Fruit fly (Drosophila melanogaster) whole organism, embryonic: ENCODE results near the gene CG46523.

Experiments
- ATbp ChIP-seq: fragments of 200-800 bp; sonication (Bioruptor generic); optimal IDR thresholded peaks from 2 replicates; lab custom pipeline; 2017; ENCODE audit warnings: missing biosample characterization, mild to moderate bottlenecking, missing genetic modification characterization, missing genetic modification reagents
- Antp ChIP-seq: fragments of 200-800 bp; sonication (Bioruptor generic); optimal IDR thresholded peaks from 3 replicates; lab custom pipeline; 2016; ENCODE audit warnings: missing biosample characterization, missing genetic modification characterization
- Atf-2 ChIP-seq: fragments of 200-800 bp; sonication (Bioruptor generic); optimal IDR thresholded peaks from 2 replicates; lab custom pipeline; 2016; ENCODE audit warnings: missing biosample characterization, missing genetic modification characterization
- CG10274 ChIP-seq: fragments of 200-800 bp; sonication (Bioruptor generic); optimal IDR thresholded peaks from 3 replicates; lab custom pipeline; 2017; ENCODE audit warnings: missing biosample characterization, mild to moderate bottlenecking, missing genetic modification characterization
- CG10462 ChIP-seq: fragments of 200-800 bp; sonication (Bioruptor generic); optimal IDR thresholded peaks from 2 replicates; lab custom pipeline; 2016; ENCODE audit warnings: missing biosample characterization, missing genetic modification characterization
- CG10543 ChIP-seq: fragments of 200-800 bp; sonication (Bioruptor generic); optimal IDR thresholded peaks from 3 replicates; lab custom pipeline; 2017; ENCODE audit warnings: missing biosample characterization, mild to moderate bottlenecking, missing genetic modification characterization, moderate library complexity
- CG11723 ChIP-seq: fragments of 200-800 bp; sonication (Bioruptor generic); optimal IDR thresholded peaks from 2 replicates; lab custom pipeline; 2017; ENCODE audit warnings: missing biosample characterization, mild to moderate bottlenecking, missing genetic modification characterization
- CG12769 ChIP-seq: fragments of 200-800 bp; sonication (Bioruptor generic); optimal IDR thresholded peaks from 2 replicates; lab custom pipeline; 2019; ENCODE audit warnings: missing biosample characterization, mild to moderate bottlenecking, missing genetic modification characterization, moderate library complexity
- CG15011 ChIP-seq: fragments of 200-800 bp; sonication (Bioruptor generic); optimal IDR thresholded peaks from 3 replicates; lab custom pipeline; 2018; ENCODE audit warnings: missing biosample characterization, mild to moderate bottlenecking, missing genetic modification characterization
- CG15269 ChIP-seq: fragments of 200-800 bp; sonication (Bioruptor generic); optimal IDR thresholded peaks from 2 replicates; lab custom pipeline; 2018; ENCODE audit warnings: missing biosample characterization, mild to moderate bottlenecking, missing genetic modification characterization, moderate library complexity
- CG18011 ChIP-seq: fragments of 200-800 bp; sonication (Bioruptor generic); optimal IDR thresholded peaks from 2 replicates; lab custom pipeline; 2017; ENCODE audit warnings: missing biosample characterization, missing genetic modification characterization, mild to moderate bottlenecking, moderate library complexity, missing genotype
- CG2120 ChIP-seq: fragments of 200-800 bp; sonication (Bioruptor generic); optimal IDR thresholded peaks from 3 replicates; lab custom pipeline; 2016; ENCODE audit warnings: missing biosample characterization, missing genetic modification characterization
- CG2678 ChIP-seq: fragments of 200-800 bp; sonication (Bioruptor generic); optimal IDR thresholded peaks from 3 replicates; lab custom pipeline; 2019; ENCODE audit warnings: missing biosample characterization, mild to moderate bottlenecking, missing genetic modification characterization, moderate library complexity
- CG3065 ChIP-seq: fragments of 200-800 bp; sonication (Bioruptor generic); optimal IDR thresholded peaks from 2 replicates; lab custom pipeline; 2016; ENCODE audit warnings: missing biosample characterization, missing genetic modification characterization
- CG31365 ChIP-seq: fragments of 200-800 bp; sonication (Bioruptor generic); optimal IDR thresholded peaks from 2 replicates; lab custom pipeline; 2018; ENCODE audit warnings: missing biosample characterization, mild to moderate bottlenecking, missing genetic modification characterization
- CG4404 ChIP-seq: fragments of 200-800 bp; sonication (Bioruptor generic); IDR thresholded peaks from 2 replicates; pipeline ENCODE4 v1.3.6; 2022; ENCODE audit warnings: missing biosample characterization, missing genetic modification characterization
- CG6654 ChIP-seq: fragments of 200-800 bp; sonication (Bioruptor generic); optimal IDR thresholded peaks from 2 replicates; lab custom pipeline; 2017; ENCODE audit warnings: missing biosample characterization, mild to moderate bottlenecking, missing genetic modification characterization
- CG7271 ChIP-seq: fragments of 200-800 bp; sonication (Bioruptor generic); optimal IDR thresholded peaks from 2 replicates; lab custom pipeline; 2018; ENCODE audit warnings: missing biosample characterization, mild to moderate bottlenecking, missing genetic modification characterization, moderate library complexity
- CG8281 ChIP-seq: fragments of 200-800 bp; sonication (Bioruptor generic); optimal IDR thresholded peaks from 2 replicates; lab custom pipeline; 2018; ENCODE audit warnings: missing biosample characterization, mild to moderate bottlenecking, missing genetic modification characterization, moderate library complexity
- CG8359 ChIP-seq: fragments of 200-800 bp; sonication (Bioruptor generic); optimal IDR thresholded peaks from 2 replicates; lab custom pipeline; 2017; ENCODE audit warnings: missing biosample characterization, mild to moderate bottlenecking, missing genetic modification characterization, borderline replicate concordance
- CoRest ChIP-seq: fragments of 200-800 bp; sonication (Bioruptor generic); optimal IDR thresholded peaks from 3 replicates; lab custom pipeline; 2018; ENCODE audit warnings: missing biosample characterization, mild to moderate bottlenecking, missing genetic modification characterization, moderate library complexity
- Dbx ChIP-seq: fragments of 200-800 bp; sonication (Bioruptor generic); IDR thresholded peaks from 3 replicates; pipeline ENCODE4 v1.3.6; 2022; ENCODE audit warnings: missing biosample characterization, missing genetic modification characterization
- Elba2 ChIP-seq: fragments of 200-800 bp; sonication (Bioruptor generic); optimal IDR thresholded peaks from 3 replicates; lab custom pipeline; 2016; ENCODE audit warnings: missing biosample characterization, missing genetic modification characterization
- HLHmδ ChIP-seq: fragments of 200-800 bp; sonication (Bioruptor generic); optimal IDR thresholded peaks from 2 replicates; lab custom pipeline; 2018; ENCODE audit warnings: missing biosample characterization, mild to moderate bottlenecking, missing genetic modification characterization, moderate library complexity
- Hsf ChIP-seq: fragments of 200-800 bp; sonication (Bioruptor generic); optimal IDR thresholded peaks from 3 replicates; lab custom pipeline; 2016; ENCODE audit warnings: missing biosample characterization, missing genetic modification characterization
- Mrtf ChIP-seq: fragments of 200-800 bp; sonication (Bioruptor generic); IDR thresholded peaks from 3 replicates; pipeline ENCODE4 v1.3.6; 2022; ENCODE audit warnings: missing biosample characterization, missing genetic modification characterization
- NFAT ChIP-seq: fragments of 200-800 bp; sonication (Bioruptor generic); IDR thresholded peaks from 2 replicates; pipeline ENCODE4 v1.3.6; 2022; ENCODE audit warnings: missing biosample characterization, missing genetic modification characterization
- Nf-YA ChIP-seq: fragments of 200-800 bp; sonication (Bioruptor generic); IDR thresholded peaks from 2 replicates; pipeline ENCODE4 v1.3.6; 2022; ENCODE audit warnings: missing biosample characterization, missing genetic modification characterization
- NfI ChIP-seq: fragments of 200-800 bp; sonication (Bioruptor generic); optimal IDR thresholded peaks from 3 replicates; lab custom pipeline; 2018; ENCODE audit warnings: missing biosample characterization, mild to moderate bottlenecking, missing genetic modification characterization, moderate library complexity
- PHDP ChIP-seq: fragments of 200-800 bp; sonication (Bioruptor generic); optimal IDR thresholded peaks from 3 replicates; lab custom pipeline; 2018; ENCODE audit warnings: missing biosample characterization, mild to moderate bottlenecking, missing genetic modification characterization, moderate library complexity
- ap ChIP-seq: fragments of 200-800 bp; sonication (Bioruptor generic); IDR thresholded peaks from 2 replicates; pipeline ENCODE4 v1.3.6; 2022; ENCODE audit warnings: missing biosample characterization, missing genetic modification characterization
- ato ChIP-seq: fragments of 200-800 bp; sonication (Bioruptor generic); IDR thresholded peaks from 2 replicates; pipeline ENCODE4 v1.3.6; 2022; ENCODE audit warnings: missing biosample characterization, missing genetic modification characterization; ENCODE audit not compliant: partially characterized antibody
- dmrt99B ChIP-seq: fragments of 200-800 bp; sonication (Bioruptor generic); optimal IDR thresholded peaks from 2 replicates; lab custom pipeline; 2018; ENCODE audit warnings: missing biosample characterization, mild to moderate bottlenecking, missing genetic modification characterization, moderate library complexity
- eyg ChIP-seq: fragments of 200-800 bp; sonication (Bioruptor generic); optimal IDR thresholded peaks from 3 replicates; lab custom pipeline; 2016; ENCODE audit warnings: missing biosample characterization, missing genetic modification characterization
- ftz-f1 ChIP-seq: fragments of 200-800 bp; sonication (Bioruptor generic); optimal IDR thresholded peaks from 2 replicates; lab custom pipeline; 2016; ENCODE audit warnings: missing biosample characterization, missing genetic modification characterization
- hb ChIP-seq: fragments of 200-800 bp; sonication (Bioruptor generic); IDR thresholded peaks from 3 replicates; pipeline ENCODE4 v1.3.6; 2022; ENCODE audit warnings: missing biosample characterization, missing genetic modification characterization; ENCODE audit not compliant: partially characterized antibody
- her ChIP-seq: fragments of 200-800 bp; sonication (Bioruptor generic); optimal IDR thresholded peaks from 2 replicates; lab custom pipeline; 2016; ENCODE audit warnings: missing biosample characterization, missing genetic modification characterization
- inv ChIP-seq: fragments of 200-800 bp; sonication (Bioruptor generic); IDR thresholded peaks from 2 replicates; pipeline ENCODE4 v1.3.6; 2022; ENCODE audit warnings: missing biosample characterization, missing genetic modification characterization; ENCODE audit not compliant: partially characterized antibody
- jumu ChIP-seq: fragments of 200-800 bp; sonication (Bioruptor generic); optimal IDR thresholded peaks from 3 replicates; lab custom pipeline; 2016; ENCODE audit warnings: missing biosample characterization, missing genetic modification characterization
- kay ChIP-seq: fragments of 200-800 bp; sonication (Bioruptor generic); optimal IDR thresholded peaks from 2 replicates; lab custom pipeline; 2016; ENCODE audit warnings: missing biosample characterization, missing genetic modification characterization
- ken ChIP-seq: fragments of 200-800 bp; sonication (Bioruptor generic); IDR thresholded peaks from 3 replicates; pipeline ENCODE4 v1.3.6; 2022; ENCODE audit warnings: missing biosample characterization, missing genetic modification characterization
- nerfin-2 ChIP-seq: fragments of 200-800 bp; sonication (Bioruptor generic); IDR thresholded peaks from 2 replicates; pipeline ENCODE4 v1.3.6; 2022; ENCODE audit warnings: missing biosample characterization, missing genetic modification characterization; ENCODE audit not compliant: partially characterized antibody
- onecut ChIP-seq: fragments of 200-800 bp; sonication (Bioruptor generic); IDR thresholded peaks from 2 replicates; pipeline ENCODE4 v1.3.6; 2022; ENCODE audit warnings: missing biosample characterization, missing genetic modification characterization
- otp ChIP-seq: fragments of 200-800 bp; sonication (Bioruptor generic); IDR thresholded peaks from 3 replicates; pipeline ENCODE4, ENCODE4 v1.3.6; 2022; ENCODE audit warnings: missing biosample characterization, missing genetic modification characterization
- pita ChIP-seq: fragments of 200-800 bp; sonication (Bioruptor generic); optimal IDR thresholded peaks from 2 replicates; lab custom pipeline; 2017; ENCODE audit warnings: missing biosample characterization, mild to moderate bottlenecking, missing genetic modification characterization
- pnt ChIP-seq: fragments of 200-800 bp; sonication (Bioruptor generic); optimal IDR thresholded peaks from 3 replicates; lab custom pipeline; 2016; ENCODE audit warnings: missing biosample characterization, missing genetic modification characterization
- repo ChIP-seq: fragments of 200-800 bp; sonication (Bioruptor generic); optimal IDR thresholded peaks from 2 replicates; lab custom pipeline; 2016; ENCODE audit warnings: missing biosample characterization, missing genetic modification characterization
- ro ChIP-seq: fragments of 200-800 bp; sonication (Bioruptor generic); IDR thresholded peaks from 2 replicates; pipeline ENCODE4 v1.3.6; 2022; ENCODE audit warnings: missing biosample characterization, missing genetic modification characterization
- so ChIP-seq: fragments of 200-800 bp; sonication (Bioruptor generic); IDR thresholded peaks from 3 replicates; pipeline ENCODE4 v1.3.6; 2022; ENCODE audit warnings: missing biosample characterization, missing genetic modification characterization
- zen ChIP-seq: fragments of 200-800 bp; sonication (Bioruptor generic); optimal IDR thresholded peaks from 3 replicates; lab custom pipeline; 2018; ENCODE audit warnings: missing biosample characterization, mild to moderate bottlenecking, missing genetic modification characterization, moderate library complexity

Gene CG46523

dm6 chr3L:1886125-1886544 is 52.8 kb downstream of the CG46523 start (continued):
- TF ChIP-seq CG10543 (no peak), CG2678 (tag; lab: Kevin White, UChicago) (peak; percentile 83), repo (GFP tag; lab: Kevin White, UChicago) (peak; percentile 78), Nf-YA (peak; percentile 76), Dbx (GFP tag; lab: Robert Waterston, UW) (no peak; the same call in 2 of the 3 replicates), CG15269 (tag; lab: Kevin White, UChicago) (peak; percentile 82), inv (GFP tag; lab: Robert Waterston, UW) (no peak), pita (no peak), onecut (GFP tag; lab: Robert Waterston, UW) (peak; percentile 78), CG31365 (no peak), Elba2 (GFP tag; lab: Kevin White, UChicago) (peak; percentile 83), her (peak; percentile 55), ken (GFP tag; lab: Robert Waterston, UW) (peak; percentile 89), CG11723 (GFP tag; lab: Kevin White, UChicago) (peak; percentile 54), hb (GFP tag; lab: Robert Waterston, UW) (no peak), HLHmδ (GFP tag; lab: Kevin White, UChicago) (no peak), Mrtf (GFP tag; lab: Robert Waterston, UW) (peak; percentile 63; the same call in 2 of the 3 replicates), CG4404 (GFP tag; lab: Robert Waterston, UW) (peak; percentile 88), kay (GFP tag; lab: Kevin White, UChicago) (peak; percentile 75), zen (tag; lab: Kevin White, UChicago) (peak; percentile 97), CG6654 (GFP tag; lab: Kevin White, UChicago) (peak; percentile 46), CG18011 (peak; percentile 26), eyg (GFP tag; lab: Kevin White, UChicago) (peak; percentile 47), ATbp (GFP tag; lab: Kevin White, UChicago) (peak; percentile 84), NfI (GFP tag; lab: Kevin White, UChicago) (peak; percentile 70), ato (GFP tag; lab: Robert Waterston, UW) (no peak), ap (GFP tag; lab: Robert Waterston, UW) (peak; percentile 87), CG2120 (GFP tag; lab: Kevin White, UChicago) (no peak), so (GFP tag; lab: Robert Waterston, UW) (peak; percentile 87), PHDP (tag; lab: Kevin White, UChicago) (peak; percentile 66), Antp (GFP tag; lab: Kevin White, UChicago) (peak; percentile 75), Hsf (GFP tag; lab: Kevin White, UChicago) (peak; percentile 87), nerfin-2 (GFP tag; lab: Robert Waterston, UW) (no peak), ro (GFP tag; lab: Robert Waterston, UW) (peak; percentile 37; the same call in 1 of the 2 replicates), CG10462 (GFP tag; lab: Kevin White, UChicago) (peak; percentile 81), jumu (peak; percentile 80), otp (GFP tag; lab: Robert Waterston, UW) (peak; percentile 91), CoRest (tag; lab: Kevin White, UChicago) (peak; percentile 79), NFAT (peak; percentile 17; the same call in 1 of the 2 replicates), CG3065 (GFP tag; lab: Kevin White, UChicago) (peak; percentile 45), dmrt99B (tag; lab: Kevin White, UChicago) (peak; percentile 91), Atf-2 (peak; percentile 77), CG12769 (peak; percentile 77), CG8281 (tag; lab: Kevin White, UChicago) (peak; percentile 64), pnt (GFP tag; lab: Kevin White, UChicago) (peak; percentile 89), CG10274 (peak; percentile 50), CG7271 (tag; lab: Kevin White, UChicago) (peak; percentile 85), ftz-f1 (GFP tag; lab: Kevin White, UChicago) (no peak), CG15011 (peak; percentile 40), CG8359 (GFP tag; lab: Kevin White, UChicago) (peak; percentile 78)
